Fruit fly (Drosophila melanogaster) whole organism, embryonic: ENCODE measurements around the gene tmod.

Source experiments
- Adf1 ChIP-seq: fragments of 200-800 bp; sonication (Bioruptor generic); IDR thresholded peaks from 2 replicates; pipeline ENCODE4 v1.3.6; 2022; ENCODE audit warnings: missing biosample characterization, missing genetic modification characterization
- CG10321 ChIP-seq: fragments of 200-800 bp; sonication (Bioruptor generic); IDR thresholded peaks from 2 replicates; pipeline ENCODE4 v1.3.6; 2022; ENCODE audit warnings: missing biosample characterization, missing genetic modification characterization
- CG11247 ChIP-seq: fragments of 200-800 bp; sonication (Bioruptor generic); IDR thresholded peaks from 2 replicates; pipeline ENCODE4 v1.3.6; 2022; ENCODE audit warnings: missing biosample characterization, missing genetic modification characterization
- CG11723 ChIP-seq: fragments of 200-800 bp; sonication (Bioruptor generic); optimal IDR thresholded peaks from 2 replicates; lab custom pipeline; 2017; ENCODE audit warnings: missing biosample characterization, mild to moderate bottlenecking, missing genetic modification characterization
- CG12744 ChIP-seq: fragments of 200-800 bp; sonication (Bioruptor generic); optimal IDR thresholded peaks from 2 replicates; lab custom pipeline; 2016; ENCODE audit warnings: missing biosample characterization, missing genetic modification characterization
- CG14667 ChIP-seq: fragments of 200-800 bp; sonication (Bioruptor generic); IDR thresholded peaks from 2 replicates; pipeline ENCODE4 v1.3.6; 2022; ENCODE audit warnings: missing biosample characterization, missing genetic modification characterization
- CG17568 ChIP-seq: fragments of 200-800 bp; sonication (Bioruptor generic); optimal IDR thresholded peaks from 2 replicates; lab custom pipeline; 2018; ENCODE audit warnings: missing biosample characterization, mild to moderate bottlenecking, missing genetic modification characterization, moderate library complexity
- CG17829 ChIP-seq: fragments of 200-800 bp; optimal IDR thresholded peaks from 2 replicates; lab custom pipeline; 2019; ENCODE audit warnings: missing biosample characterization, mild to moderate bottlenecking, missing genetic modification characterization, moderate library complexity
- CG1832 ChIP-seq: fragments of 200-800 bp; sonication (Bioruptor generic); optimal IDR thresholded peaks from 2 replicates; lab custom pipeline; 2017; ENCODE audit warnings: missing biosample characterization, mild to moderate bottlenecking, missing genetic modification characterization, inconsistent platforms
- CG2120 ChIP-seq: fragments of 200-800 bp; sonication (Bioruptor generic); optimal IDR thresholded peaks from 3 replicates; lab custom pipeline; 2016; ENCODE audit warnings: missing biosample characterization, missing genetic modification characterization
- CG30020 ChIP-seq: fragments of 200-800 bp; optimal IDR thresholded peaks from 2 replicates; lab custom pipeline; 2019; ENCODE audit warnings: missing biosample characterization, mild to moderate bottlenecking, missing genetic modification characterization, moderate library complexity
- CG31365 ChIP-seq: fragments of 200-800 bp; sonication (Bioruptor generic); optimal IDR thresholded peaks from 2 replicates; lab custom pipeline; 2018; ENCODE audit warnings: missing biosample characterization, mild to moderate bottlenecking, missing genetic modification characterization
- CG31388 ChIP-seq: fragments of 200-800 bp; sonication (Bioruptor generic); optimal IDR thresholded peaks from 2 replicates; lab custom pipeline; 2016; ENCODE audit warnings: missing biosample characterization, missing genetic modification characterization
- CG32532 ChIP-seq: fragments of 200-800 bp; sonication (Bioruptor generic); IDR thresholded peaks from 2 replicates; pipeline ENCODE4 v1.3.6; 2022; ENCODE audit warnings: missing biosample characterization, missing genetic modification characterization
- CG3838 ChIP-seq: fragments of 200-800 bp; sonication (Bioruptor generic); optimal IDR thresholded peaks from 3 replicates; lab custom pipeline; 2016; ENCODE audit warnings: missing biosample characterization, missing genetic modification characterization
- CG6791 ChIP-seq: fragments of 200-800 bp; sonication (Bioruptor generic); IDR thresholded peaks from 3 replicates; pipeline ENCODE4 v1.3.6; 2022; ENCODE audit warnings: missing biosample characterization, missing genetic modification characterization; ENCODE audit not compliant: partially characterized antibody
- CG6813 ChIP-seq: fragments of 200-800 bp; sonication (Bioruptor generic); optimal IDR thresholded peaks from 2 replicates; lab custom pipeline; 2017; ENCODE audit warnings: missing biosample characterization, missing genetic modification characterization, mild to moderate bottlenecking, moderate library complexity, missing genetic modification reagents
- CG7372 ChIP-seq: fragments of 200-800 bp; sonication (Bioruptor generic); IDR thresholded peaks from 2 replicates; pipeline ENCODE4 v1.3.6; 2022; ENCODE audit warnings: missing biosample characterization, missing genetic modification characterization
- CG8290 ChIP-seq, 3 experiments: fragments of 200-800 bp; sonication (Bioruptor generic); optimal IDR thresholded peaks; 2 replicates each; lab custom pipeline; 2016 to 2019; ENCODE audit warnings: missing biosample characterization in 3 of 3, missing genetic modification characterization in 3 of 3, mild to moderate bottlenecking in 2 of 3, moderate library complexity in 1 of 3
- CG9817 ChIP-seq: fragments of 200-800 bp; sonication (Bioruptor generic); optimal IDR thresholded peaks from 2 replicates; lab custom pipeline; 2018; ENCODE audit warnings: missing biosample characterization, mild to moderate bottlenecking, missing genetic modification characterization, moderate library complexity
- D19A ChIP-seq: fragments of 200-800 bp; optimal IDR thresholded peaks from 3 replicates; lab custom pipeline; 2019; ENCODE audit warnings: missing biosample characterization, mild to moderate bottlenecking, missing genetic modification characterization, moderate library complexity
- Dad ChIP-seq: fragments of 200-800 bp; sonication (Bioruptor generic); optimal IDR thresholded peaks from 3 replicates; lab custom pipeline; 2016; ENCODE audit warnings: missing biosample characterization, missing genetic modification characterization
- E2f2 ChIP-seq: fragments of 200-800 bp; sonication (Bioruptor generic); IDR thresholded peaks from 2 replicates; pipeline ENCODE4 v1.3.6; 2022; ENCODE audit warnings: missing biosample characterization, missing genetic modification characterization
- Fer1 ChIP-seq: fragments of 200-800 bp; sonication (Bioruptor generic); optimal IDR thresholded peaks from 2 replicates; lab custom pipeline; 2017; ENCODE audit warnings: missing biosample characterization, mild to moderate bottlenecking, missing genetic modification characterization
- Hr3 ChIP-seq: fragments of 200-800 bp; sonication (Bioruptor generic); optimal IDR thresholded peaks from 3 replicates; lab custom pipeline; 2016; ENCODE audit warnings: missing biosample characterization, missing genetic modification characterization
- Hsf ChIP-seq: fragments of 200-800 bp; sonication (Bioruptor generic); optimal IDR thresholded peaks from 3 replicates; lab custom pipeline; 2016; ENCODE audit warnings: missing biosample characterization, missing genetic modification characterization
- MESR4 ChIP-seq: fragments of 200-800 bp; sonication (Bioruptor generic); optimal IDR thresholded peaks from 2 replicates; lab custom pipeline; 2018; ENCODE audit warnings: missing biosample characterization, mild to moderate bottlenecking, missing genetic modification characterization, moderate library complexity
- Neu2 ChIP-seq: fragments of 200-800 bp; sonication (Bioruptor generic); optimal IDR thresholded peaks from 3 replicates; lab custom pipeline; 2016; ENCODE audit warnings: missing biosample characterization, missing genetic modification characterization, borderline replicate concordance
- Opbp ChIP-seq: fragments of 200-800 bp; sonication (Bioruptor generic); IDR thresholded peaks from 3 replicates; pipeline ENCODE4 v1.3.6; 2022; ENCODE audit warnings: missing biosample characterization, missing genetic modification characterization; ENCODE audit not compliant: partially characterized antibody
- Poxn ChIP-seq: fragments of 200-800 bp; sonication (Bioruptor generic); IDR thresholded peaks from 2 replicates; pipeline ENCODE4 v1.3.6; 2022; ENCODE audit warnings: missing biosample characterization, missing genetic modification characterization
- Sox100B ChIP-seq: fragments of 200-800 bp; sonication (Bioruptor generic); optimal IDR thresholded peaks from 3 replicates; lab custom pipeline; 2018; ENCODE audit warnings: missing biosample characterization, mild to moderate bottlenecking, missing genetic modification characterization
- Trl ChIP-seq, 3 experiments: fragments of >200 bp in 2 of 3; fragments of 200-800 bp in 1 of 3; sonication (Bioruptor generic) in 1 of 3; optimal IDR thresholded peaks; 2 replicates in 1 of 3; 3 replicates in 2 of 3; lab custom pipeline; 2016 to 2017; ENCODE audit warnings: missing biosample characterization in 1 of 3, missing genetic modification characterization in 1 of 3
- abd-A ChIP-seq: fragments of 200-800 bp; sonication (Bioruptor generic); optimal IDR thresholded peaks from 3 replicates; lab custom pipeline; 2019; ENCODE audit warnings: missing biosample characterization, mild to moderate bottlenecking, missing genetic modification characterization, moderate library complexity
- al ChIP-seq: fragments of 200-800 bp; sonication (Bioruptor generic); IDR thresholded peaks from 2 replicates; pipeline ENCODE4 v1.3.6; 2022; ENCODE audit warnings: missing biosample characterization, missing genetic modification characterization
- caup ChIP-seq: fragments of 200-800 bp; sonication (Bioruptor generic); optimal IDR thresholded peaks from 3 replicates; lab custom pipeline; 2017; ENCODE audit warnings: missing biosample characterization, mild to moderate bottlenecking, missing genetic modification characterization, moderate library complexity; ENCODE audit not compliant: severe bottlenecking
- crol ChIP-seq: fragments of 200-800 bp; sonication (Bioruptor generic); IDR thresholded peaks from 2 replicates; pipeline ENCODE4 v1.3.6; 2022; ENCODE audit warnings: missing biosample characterization, missing genetic modification characterization
- cwo ChIP-seq: fragments of 200-800 bp; sonication (Bioruptor generic); optimal IDR thresholded peaks from 3 replicates; lab custom pipeline; 2017; ENCODE audit warnings: missing biosample characterization, missing genetic modification characterization, mild to moderate bottlenecking, moderate library complexity, missing genetic modification reagents
- dan ChIP-seq: fragments of 200-800 bp; sonication (Bioruptor generic); IDR thresholded peaks from 2 replicates; pipeline ENCODE4 v1.3.6; 2022; ENCODE audit warnings: missing biosample characterization, missing genetic modification characterization
- ewg ChIP-seq: fragments of 200-800 bp; sonication (Bioruptor generic); optimal IDR thresholded peaks from 3 replicates; lab custom pipeline; 2017; ENCODE audit warnings: mild to moderate bottlenecking, missing biosample characterization, missing genetic modification reagents, missing genetic modification characterization
- eyg ChIP-seq: fragments of 200-800 bp; sonication (Bioruptor generic); optimal IDR thresholded peaks from 3 replicates; lab custom pipeline; 2016; ENCODE audit warnings: missing biosample characterization, missing genetic modification characterization
- fu2 ChIP-seq: fragments of 200-800 bp; sonication (Bioruptor generic); optimal IDR thresholded peaks from 2 replicates; lab custom pipeline; 2016; ENCODE audit warnings: missing biosample characterization, missing genetic modification characterization
- grn ChIP-seq: fragments of 200-800 bp; sonication (Bioruptor generic); optimal IDR thresholded peaks from 3 replicates; lab custom pipeline; 2017; ENCODE audit warnings: missing biosample characterization, missing genetic modification characterization
- jing ChIP-seq: fragments of 200-800 bp; sonication (Bioruptor generic); optimal IDR thresholded peaks from 2 replicates; lab custom pipeline; 2018; ENCODE audit warnings: missing biosample characterization, mild to moderate bottlenecking, missing genetic modification characterization
- ken ChIP-seq: fragments of 200-800 bp; sonication (Bioruptor generic); IDR thresholded peaks from 3 replicates; pipeline ENCODE4 v1.3.6; 2022; ENCODE audit warnings: missing biosample characterization, missing genetic modification characterization
- lmd ChIP-seq: fragments of 200-800 bp; sonication (Bioruptor generic); IDR thresholded peaks from 2 replicates; pipeline ENCODE4 v1.3.6; 2022; ENCODE audit warnings: missing biosample characterization, missing genetic modification characterization
- row ChIP-seq: fragments of 200-800 bp; sonication (Bioruptor generic); IDR thresholded peaks from 3 replicates; pipeline ENCODE4 v1.3.6; 2022; ENCODE audit warnings: missing biosample characterization, missing genetic modification characterization
- salm ChIP-seq: fragments of 200-800 bp; sonication (Bioruptor generic); optimal IDR thresholded peaks from 2 replicates; lab custom pipeline; 2018; ENCODE audit warnings: missing biosample characterization, mild to moderate bottlenecking, missing genetic modification characterization
- vfl ChIP-seq: fragments of 200-800 bp; sonication (Bioruptor generic); optimal IDR thresholded peaks from 2 replicates; lab custom pipeline; 2016; ENCODE audit warnings: missing biosample characterization, missing genetic modification characterization
- z ChIP-seq: fragments of 200-800 bp; sonication (Bioruptor generic); IDR thresholded peaks from 3 replicates; pipeline ENCODE4 v1.3.6; 2022; ENCODE audit warnings: missing biosample characterization, missing genetic modification characterization

The tmod gene

dm6 chr3R:30616098-30616857 lies 83.9 kb downstream of the tmod start (continued):
- no peak for TF ChIP-seq Dad (GFP tag; lab: Kevin White, UChicago)
- TF ChIP-seq Hsf (GFP tag; lab: Kevin White, UChicago), result no peak
- TF ChIP-seq z (GFP tag; lab: Robert Waterston, UW), result no peak
- TF ChIP-seq CG31365, result no peak
- no peak for TF ChIP-seq CG31388 (GFP tag; lab: Kevin White, UChicago)
- TF ChIP-seq Opbp (GFP tag; lab: Robert Waterston, UW), result no peak
- no peak for TF ChIP-seq jing
- TF ChIP-seq row (GFP tag; lab: Robert Waterston, UW), result no peak
- no peak for TF ChIP-seq CG11247 (GFP tag; lab: Robert Waterston, UW)
- TF ChIP-seq CG1832 (GFP tag; lab: Kevin White, UChicago), result peak; percentile 32
- no peak for TF ChIP-seq CG8290 (GFP tag; optimal IDR thresholded peaks at IDR 0.05; lab: Kevin White, UChicago)
- TF ChIP-seq CG8290 (tag; optimal IDR thresholded peaks at IDR 0.05; lab: Kevin White, UChicago), result no peak
- TF ChIP-seq grn (GFP tag; lab: Kevin White, UChicago), result no peak
- no peak for TF ChIP-seq E2f2
- peak; percentile 66 for TF ChIP-seq crol (GFP tag; lab: Robert Waterston, UW)
- TF ChIP-seq lmd, result no peak
- TF ChIP-seq D19A (tag; lab: Kevin White, UChicago), result no peak
- no peak for TF ChIP-seq CG14667 (GFP tag; lab: Robert Waterston, UW)
- no peak for TF ChIP-seq eyg
- no peak for TF ChIP-seq cwo (GFP tag; lab: Kevin White, UChicago)
- TF ChIP-seq CG32532 (GFP tag; lab: Robert Waterston, UW), result no peak
- TF ChIP-seq CG12744 (GFP tag; lab: Kevin White, UChicago), result no peak
- no peak for TF ChIP-seq caup (GFP tag; lab: Kevin White, UChicago)
- no peak for TF ChIP-seq Hr3 (GFP tag; lab: Kevin White, UChicago)
- TF ChIP-seq CG17568 (GFP tag; lab: Kevin White, UChicago), result no peak
- TF ChIP-seq Sox100B, result no peak
- TF ChIP-seq CG2120 (GFP tag; lab: Kevin White, UChicago), result no peak
- no peak for TF ChIP-seq fu2
- no peak for TF ChIP-seq Poxn
- TF ChIP-seq abd-A (tag; lab: Kevin White, UChicago), result peak; percentile 10
- no peak for TF ChIP-seq MESR4 (GFP tag; lab: Kevin White, UChicago)
- TF ChIP-seq CG6791, result 0 out of 3 replicates have a peak, but pooled peaks have one; percentile 12
- TF ChIP-seq CG7372 (GFP tag; lab: Robert Waterston, UW), result no peak
- TF ChIP-seq CG11723, result no peak
- peak; percentile 56 for TF ChIP-seq ewg (GFP tag; lab: Kevin White, UChicago)
- TF ChIP-seq dan, result no peak
- no peak for TF ChIP-seq Fer1 (GFP tag; lab: Kevin White, UChicago)
- no peak for TF ChIP-seq ken
- no peak for TF ChIP-seq CG9817 (tag; lab: Kevin White, UChicago)
- TF ChIP-seq salm, result no peak
- no peak for TF ChIP-seq Neu2 (GFP tag; lab: Kevin White, UChicago)
- TF ChIP-seq al (GFP tag; lab: Robert Waterston, UW), result no peak
- no peak for TF ChIP-seq CG3838 (GFP tag; lab: Kevin White, UChicago)
- peak; percentile 8 to 24 for TF ChIP-seq Trl (optimal IDR thresholded peaks at IDR 0.05; lab: Kevin White, UChicago)
- TF ChIP-seq Trl (GFP tag; optimal IDR thresholded peaks at IDR 0.05; lab: Kevin White, UChicago), result no peak
- peak; percentile 66 for TF ChIP-seq CG10321 (GFP tag; lab: Robert Waterston, UW)
- TF ChIP-seq CG6813, result no peak
- TF ChIP-seq Adf1, result peak; percentile 74
- no peak for TF ChIP-seq CG30020 (tag; lab: Kevin White, UChicago)
- TF ChIP-seq vfl (GFP tag; lab: Kevin White, UChicago), result no peak
- TF ChIP-seq CG17829 (tag; lab: Kevin White, UChicago), result no peak
